Fruit fly (Drosophila melanogaster): ENCODE measurements around the gene Gpdh3.

Gene Gpdh3

dm6 chr3R:22368077-22368776 lies 13.6 kb upstream of the Gpdh3 start:
- TF ChIP-seq CG8119 (GFP tag; IDR thresholded peaks at IDR 0.05) (no peak), CG10631 (GFP tag; optimal IDR thresholded peaks at IDR 0.05) (no peak), CG4318 (GFP tag; optimal IDR thresholded peaks at IDR 0.05) (no peak), CG34406 (GFP tag; optimal IDR thresholded peaks at IDR 0.05) (no peak), spab (GFP tag; optimal IDR thresholded peaks at IDR 0.05) (no peak), Eip75B (GFP tag; optimal IDR thresholded peaks at IDR 0.05) (no peak), Sox14 (GFP tag; optimal IDR thresholded peaks at IDR 0.05) (no peak), CG15336 (GFP tag; IDR thresholded peaks at IDR 0.05) (peak; percentile 33; the same call in 1 of the 2 replicates), CG11762 (GFP tag; optimal IDR thresholded peaks at IDR 0.05; ENCODE audit: insufficient read depth) (peak; percentile 1), dsx (GFP tag; optimal IDR thresholded peaks at IDR 0.05; ENCODE audit: poor library complexity, severe bottlenecking) (no peak), eg (GFP tag; IDR thresholded peaks at IDR 0.05) (peak; percentile 7; the same call in 2 of the 3 replicates), Blimp-1 (GFP tag; optimal IDR thresholded peaks at IDR 0.05) (peak; percentile 66), OdsH (GFP tag; optimal IDR thresholded peaks at IDR 0.05) (no peak), CG6808 (GFP tag; optimal IDR thresholded peaks at IDR 0.05) (no peak), svp (GFP tag) (peak; percentile 83), Hr39 (GFP tag; optimal IDR thresholded peaks at IDR 0.05) (peak; percentile 32), ss (GFP tag; optimal IDR thresholded peaks at IDR 0.05) (no peak), fkh (GFP tag; optimal IDR thresholded peaks at IDR 0.05) (no peak), CG6163 (GFP tag; IDR thresholded peaks at IDR 0.05) (peak; percentile 30; the same call in 2 of the 3 replicates), CG3032 (tag; optimal IDR thresholded peaks at IDR 0.05) (no peak), vri (GFP tag; optimal IDR thresholded peaks at IDR 0.05) (peak; percentile 83), Hr38 (GFP tag; optimal IDR thresholded peaks at IDR 0.05) (no peak), dac (GFP tag; optimal IDR thresholded peaks at IDR 0.05) (no peak), CG16779 (tag; optimal IDR thresholded peaks at IDR 0.05) (no peak), CG32006 (GFP tag; optimal IDR thresholded peaks at IDR 0.05) (no peak), Ets96B (tag; optimal IDR thresholded peaks at IDR 0.05) (no peak), fd85E (GFP tag; optimal IDR thresholded peaks at IDR 0.05) (no peak), CG6854 (GFP tag; optimal IDR thresholded peaks at IDR 0.05) (no peak), CG8319 (GFP tag; optimal IDR thresholded peaks at IDR 0.05) (no peak), salr (GFP tag; optimal IDR thresholded peaks at IDR 0.05) (no peak), Ets21C (GFP tag; optimal IDR thresholded peaks at IDR 0.05) (no peak), CG6276 (GFP tag; optimal IDR thresholded peaks at IDR 0.05) (no peak)

dm6 chr3R:22368777-22369214 lies 13.0 kb upstream of the Gpdh3 start:
- TF ChIP-seq Ets21C (GFP tag; optimal IDR thresholded peaks at IDR 0.05) (no peak), Eip93F (GFP tag; optimal IDR thresholded peaks at IDR 0.05) (peak; percentile 36), CG16779 (tag; optimal IDR thresholded peaks at IDR 0.05) (no peak), Eip75B (GFP tag; optimal IDR thresholded peaks at IDR 0.05) (peak; percentile 60), CG10631 (GFP tag; optimal IDR thresholded peaks at IDR 0.05) (peak; percentile 62), Lpt (GFP tag; optimal IDR thresholded peaks at IDR 0.05) (peak; percentile 53), CG8632 (GFP tag; optimal IDR thresholded peaks at IDR 0.05) (peak; percentile 52), dac (GFP tag; optimal IDR thresholded peaks at IDR 0.05) (no peak), CG11902 (GFP tag; optimal IDR thresholded peaks at IDR 0.05) (peak; percentile 2), Eip78C (GFP tag) (peak; percentile 89), CG9139 (GFP tag; optimal IDR thresholded peaks at IDR 0.05) (no peak), Hr38 (GFP tag; optimal IDR thresholded peaks at IDR 0.05) (no peak), vri (GFP tag; optimal IDR thresholded peaks at IDR 0.05) (peak; percentile 2), CG7368 (GFP tag; optimal IDR thresholded peaks at IDR 0.05) (peak; percentile 23), CG8319 (GFP tag; optimal IDR thresholded peaks at IDR 0.05) (peak; percentile 48), Gug (GFP tag; IDR thresholded peaks at IDR 0.05) (peak; percentile 61), CG34406 (GFP tag; optimal IDR thresholded peaks at IDR 0.05) (peak; percentile 53), CG1621 (tag; optimal IDR thresholded peaks at IDR 0.05) (no peak), Hr39 (GFP tag; optimal IDR thresholded peaks at IDR 0.05) (peak; percentile 37), Sox102F (GFP tag; optimal IDR thresholded peaks at IDR 0.05) (peak; percentile 74), CG6276 (GFP tag; optimal IDR thresholded peaks at IDR 0.05) (no peak), svp (GFP tag) (peak; percentile 66), CG6792 (GFP tag; optimal IDR thresholded peaks at IDR 0.05) (peak; percentile 56), net (GFP tag; optimal IDR thresholded peaks at IDR 0.05) (peak; percentile 64), Blimp-1 (GFP tag; optimal IDR thresholded peaks at IDR 0.05) (no peak), cyc (GFP tag; optimal IDR thresholded peaks at IDR 0.05) (peak; percentile 50), CG15336 (GFP tag; IDR thresholded peaks at IDR 0.05) (peak; percentile 82), CG3919 (GFP tag; optimal IDR thresholded peaks at IDR 0.05) (peak; percentile 60), pdm3 (GFP tag; optimal IDR thresholded peaks at IDR 0.05) (no peak), acj6 (GFP tag; optimal IDR thresholded peaks at IDR 0.05) (peak; percentile 72), Ets96B (tag; optimal IDR thresholded peaks at IDR 0.05) (peak; percentile 42), CG6163 (GFP tag; IDR thresholded peaks at IDR 0.05) (peak; percentile 62)

Data from whole organism, prepupa.